Fruit fly (Drosophila melanogaster) whole organism, wandering third instar larva: ENCODE measurements around the gene mRpS26.

Experiments
- CG9705 ChIP-seq: fragments of 200-800 bp; sonication (Bioruptor generic); optimal IDR thresholded peaks from 2 replicates; lab custom pipeline; 2018; ENCODE audit warnings: missing biosample characterization, mild to moderate bottlenecking, missing genetic modification characterization
- Hr78 ChIP-seq: fragments of >200 bp; optimal IDR thresholded peaks from 2 replicates; lab custom pipeline; 2017; ENCODE audit warnings: missing biosample characterization, missing genetic modification characterization
- br ChIP-seq: fragments of 200-800 bp; sonication (Bioruptor generic); optimal IDR thresholded peaks from 2 replicates; lab custom pipeline; 2016; ENCODE audit warnings: missing biosample characterization, missing genetic modification characterization
- dl ChIP-seq, 2 experiments: fragments of 175-275, 200-275 bp in 1 of 2; fragments of 200-275 bp in 1 of 2; sonication (Bioruptor generic); optimal IDR thresholded peaks; lab custom pipeline; 2018; ENCODE audit warnings: mild to moderate bottlenecking in 2 of 2, missing biosample characterization in 2 of 2, missing genetic modification characterization in 2 of 2, moderate library complexity in 2 of 2; ENCODE audit not compliant: partially characterized antibody in 2 of 2, insufficient read depth in 1 of 2
- lola ChIP-seq: fragments of >200 bp; optimal IDR thresholded peaks from 2 replicates; lab custom pipeline; 2017; ENCODE audit warnings: missing biosample characterization, missing genetic modification characterization
- pan ChIP-seq: fragments of >200 bp; optimal IDR thresholded peaks from 2 replicates; lab custom pipeline; 2017
- usp ChIP-seq: fragments of >200 bp; optimal IDR thresholded peaks from 2 replicates; lab custom pipeline; 2017; ENCODE audit warnings: missing biosample characterization, missing genetic modification characterization

dm6 chr3L:18132589-18132988 is 26.2 kb downstream of the mRpS26 start, which contains the start of gene Cyp312a1:
- TF ChIP-seq Hr78 (no peak), CG9705 (GFP tag; lab: Kevin White, UChicago) (no peak), usp (no peak), pan (lab: Kevin White, UChicago) (no peak), lola (no peak), br (GFP tag; lab: Kevin White, UChicago) (no peak), dl (GFP tag; optimal IDR thresholded peaks at IDR 0.05; lab: Kevin White, UChicago; ENCODE audit: insufficient read depth in 1 of 2, partially characterized antibody in 2 of 2) (no peak)
